Fruit fly (Drosophila melanogaster): ENCODE results near the gene CG42570.

Gene CG42570

dm6 chr3L:15755114-15755513 lies 37.5 kb downstream of the CG42570 start (continued):
- TF ChIP-seq HLH54F (GFP tag; optimal IDR thresholded peaks at IDR 0.05): no peak
- no peak for TF ChIP-seq Aef1 (GFP tag; IDR thresholded peaks at IDR 0.05)
- TF ChIP-seq CG7963 (GFP tag; IDR thresholded peaks at IDR 0.05; ENCODE audit: partially characterized antibody): no peak
- TF ChIP-seq CG2199 (GFP tag; IDR thresholded peaks at IDR 0.05): 0 out of 3 replicates have a peak, but pooled peaks have one; percentile 53
- TF ChIP-seq CG4282 (GFP tag; optimal IDR thresholded peaks at IDR 0.05): no peak
- no peak for TF ChIP-seq CG12942 (GFP tag; optimal IDR thresholded peaks at IDR 0.05)
- no peak for TF ChIP-seq Side (GFP tag; optimal IDR thresholded peaks at IDR 0.05)
- TF ChIP-seq CG4360 (GFP tag; IDR thresholded peaks at IDR 0.05): no peak
- no peak for TF ChIP-seq CG34422 (GFP tag; IDR thresholded peaks at IDR 0.05)
- no peak for TF ChIP-seq twi (tag; optimal IDR thresholded peaks at IDR 0.05)
- TF ChIP-seq Blimp-1 (GFP tag; optimal IDR thresholded peaks at IDR 0.05): peak; percentile 19
- TF ChIP-seq CG8924 (tag; optimal IDR thresholded peaks at IDR 0.05): no peak
- TF ChIP-seq HHEX (GFP tag; optimal IDR thresholded peaks at IDR 0.05): no peak
- TF ChIP-seq grn (GFP tag; optimal IDR thresholded peaks at IDR 0.05): peak; percentile 97
- no peak for TF ChIP-seq CG16779 (GFP tag; IDR thresholded peaks at IDR 0.05)
- no peak for TF ChIP-seq CG34224 (GFP tag; IDR thresholded peaks at IDR 0.05; ENCODE audit: partially characterized antibody)
- TF ChIP-seq CG4820 (GFP tag; optimal IDR thresholded peaks at IDR 0.05): no peak
- TF ChIP-seq CG18476 (GFP tag; optimal IDR thresholded peaks at IDR 0.05): peak; percentile 67
- TF ChIP-seq sd (tag; optimal IDR thresholded peaks at IDR 0.05): peak; percentile 70
- TF ChIP-seq sug (tag; optimal IDR thresholded peaks at IDR 0.05): no peak
- TF ChIP-seq aop (GFP tag; IDR thresholded peaks at IDR 0.05): no peak
- no peak for TF ChIP-seq amos (GFP tag; IDR thresholded peaks at IDR 0.05; ENCODE audit: partially characterized antibody)
- TF ChIP-seq D19B (GFP tag; optimal IDR thresholded peaks at IDR 0.05): no peak
- no peak for TF ChIP-seq CG42726 (GFP tag; IDR thresholded peaks at IDR 0.05; ENCODE audit: partially characterized antibody)

- TF ChIP-seq fd3F (GFP tag; optimal IDR thresholded peaks at IDR 0.05): no peak
- TF ChIP-seq CG16779 (GFP tag; IDR thresholded peaks at IDR 0.05): no peak
- no peak for TF ChIP-seq grau (tag; optimal IDR thresholded peaks at IDR 0.05)
- no peak for TF ChIP-seq gcm2 (GFP tag; optimal IDR thresholded peaks at IDR 0.05)
- no peak for TF ChIP-seq ap (GFP tag; IDR thresholded peaks at IDR 0.05)
- peak; percentile 57 for TF ChIP-seq twi (tag; optimal IDR thresholded peaks at IDR 0.05)
- peak in 1 of 2 experiments; percentile 20 for TF ChIP-seq eve (GFP tag; optimal IDR thresholded peaks at IDR 0.05)
- no peak for TF ChIP-seq CG11398 (GFP tag; optimal IDR thresholded peaks at IDR 0.05)
- no peak for TF ChIP-seq CG30020 (tag; optimal IDR thresholded peaks at IDR 0.05)
- peak; percentile 44; the same call in 1 of the 3 replicates for TF ChIP-seq CG2199 (GFP tag; IDR thresholded peaks at IDR 0.05)
- TF ChIP-seq pnt (GFP tag; optimal IDR thresholded peaks at IDR 0.05): no peak
- TF ChIP-seq CG15479 (GFP tag; optimal IDR thresholded peaks at IDR 0.05): peak; percentile 24
- peak; percentile 68 for TF ChIP-seq sens (GFP tag)
- TF ChIP-seq CG15073 (GFP tag; optimal IDR thresholded peaks at IDR 0.05): no peak
- 0 out of 2 replicates have a peak, but pooled peaks have one; percentile 27 for TF ChIP-seq crol (GFP tag; IDR thresholded peaks at IDR 0.05)
- no peak for TF ChIP-seq CG8281 (tag; optimal IDR thresholded peaks at IDR 0.05)
- TF ChIP-seq CG15696 (tag; optimal IDR thresholded peaks at IDR 0.05): peak; percentile 4
- TF ChIP-seq HHEX (GFP tag; optimal IDR thresholded peaks at IDR 0.05): no peak
These were observed 40.2 kb downstream of the CG42570 start for dm6 chr3L:15757851-15758250.

dm6 chr3L:15758668-15759067 lies 41.0 kb downstream of the CG42570 start:
- no peak for TF ChIP-seq peb (GFP tag; IDR thresholded peaks at IDR 0.05)
- no peak for TF ChIP-seq tll (GFP tag; optimal IDR thresholded peaks at IDR 0.05)
- TF ChIP-seq corto (GFP tag; optimal IDR thresholded peaks at IDR 0.05): no peak
- 0 out of 2 replicates have a peak, but pooled peaks have one; percentile 26 for TF ChIP-seq vvl (GFP tag; IDR thresholded peaks at IDR 0.05)
- TF ChIP-seq CG43689 (GFP tag; IDR thresholded peaks at IDR 0.05): 0 out of 2 replicates have a peak, but pooled peaks have one; percentile 23
- no peak for TF ChIP-seq eve (GFP tag; optimal IDR thresholded peaks at IDR 0.05)
- no peak for TF ChIP-seq bowl (GFP tag; IDR thresholded peaks at IDR 0.05)
- peak; percentile 52 for TF ChIP-seq gsb-n (tag; optimal IDR thresholded peaks at IDR 0.05)
- no peak for TF ChIP-seq CG3995 (GFP tag; optimal IDR thresholded peaks at IDR 0.05)
- no peak for TF ChIP-seq fd3F (GFP tag; optimal IDR thresholded peaks at IDR 0.05)
- no peak for TF ChIP-seq Xrp1 (GFP tag; IDR thresholded peaks at IDR 0.05)
- no peak for TF ChIP-seq wdn (GFP tag; IDR thresholded peaks at IDR 0.05)
- TF ChIP-seq CG4282 (GFP tag; optimal IDR thresholded peaks at IDR 0.05): no peak
- peak; percentile 20 for TF ChIP-seq sqz (GFP tag; optimal IDR thresholded peaks at IDR 0.05)
- no peak for TF ChIP-seq hth (optimal IDR thresholded peaks at IDR 0.05)
- no peak for TF ChIP-seq CG12942 (GFP tag; optimal IDR thresholded peaks at IDR 0.05)
